Worm (Caenorhabditis elegans) whole organism, L4/young adult: ENCODE measurements around the gene nhr-219.

ENCODE experiments used
- W03F9.2 ChIP-seq: fragments of 150-350 bp; optimal IDR thresholded peaks from 2 replicates; lab custom pipeline; 2014; ENCODE audit warnings: missing biosample characterization, missing genetic modification characterization
- him-1 ChIP-seq: sonication (generic microtip); optimal IDR thresholded peaks from 2 replicates; lab custom pipeline; 2016; ENCODE audit warnings: missing genotype, missing genetic modification reagents, missing genetic modification characterization, missing compliant biosample characterization

DNA sequence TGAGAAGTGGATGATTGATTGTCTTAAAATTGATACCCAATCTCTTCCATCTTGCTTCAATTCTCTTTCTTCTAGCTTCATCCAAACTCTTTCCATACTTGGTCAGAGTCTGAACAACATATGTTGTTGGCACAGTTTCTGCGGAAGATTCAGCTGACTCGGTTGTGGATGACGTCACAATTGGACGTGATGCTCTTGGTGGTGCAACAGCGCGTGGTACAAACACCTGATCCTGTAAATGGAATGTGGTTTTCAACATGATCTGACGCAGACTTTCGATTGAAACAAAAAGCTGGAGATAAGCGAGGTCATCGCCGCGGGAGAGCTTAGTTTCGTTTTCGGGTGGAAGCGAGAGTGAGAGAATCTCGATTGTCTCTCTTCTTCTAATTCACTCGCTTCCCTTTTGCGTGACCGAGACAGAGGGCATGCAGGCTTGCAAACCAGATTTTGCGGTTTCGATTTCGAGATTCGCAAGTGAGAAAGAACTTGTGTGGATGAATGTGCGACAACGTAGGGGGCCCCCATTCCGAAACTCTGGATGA is 23.5 kb downstream of the nhr-219 start:
- TF ChIP-seq W03F9.2 (tag; lab: Kevin White, UChicago) = no peak
- no peak for TF ChIP-seq him-1 (tag; lab: Kevin White, UChicago)
